Fruit fly (Drosophila melanogaster): ENCODE measurements around the gene CG9147.

Gene CG9147

dm6 chr2L:6098479-6099269 is 32.9 kb downstream of the CG9147 start, which contains the start of gene CG9175 (continued):
- peak; percentile 83 for TF ChIP-seq gro (GFP tag; optimal IDR thresholded peaks at IDR 0.05)
- TF ChIP-seq eyg (GFP tag; optimal IDR thresholded peaks at IDR 0.05): no peak
- no peak for TF ChIP-seq sqz (GFP tag; optimal IDR thresholded peaks at IDR 0.05)
- TF ChIP-seq CG18619 (GFP tag; optimal IDR thresholded peaks at IDR 0.05): peak; percentile 36
- TF ChIP-seq CG1832 (GFP tag; optimal IDR thresholded peaks at IDR 0.05): no peak
- no peak; the same call in 2 of the 3 replicates for TF ChIP-seq jigr1 (GFP tag; IDR thresholded peaks at IDR 0.05)
- peak; percentile 39 for TF ChIP-seq tx (GFP tag; optimal IDR thresholded peaks at IDR 0.05)
- peak; percentile 90 for TF ChIP-seq CG1603 (tag; optimal IDR thresholded peaks at IDR 0.05)
- TF ChIP-seq Bdp1 (GFP tag; optimal IDR thresholded peaks at IDR 0.05): peak; percentile 16
- peak; percentile 23 for TF ChIP-seq wek (GFP tag; optimal IDR thresholded peaks at IDR 0.05)
- TF ChIP-seq CG3281 (GFP tag; optimal IDR thresholded peaks at IDR 0.05): no peak
- peak; percentile 63 for TF ChIP-seq mam (GFP tag; optimal IDR thresholded peaks at IDR 0.05)
- 0 out of 3 replicates have a peak, but pooled peaks have one; percentile 58 for TF ChIP-seq CG11456 (GFP tag; IDR thresholded peaks at IDR 0.05)
- TF ChIP-seq Lim3 (GFP tag; IDR thresholded peaks at IDR 0.05): no peak
- TF ChIP-seq nau (GFP tag; optimal IDR thresholded peaks at IDR 0.05): peak; percentile 17
- TF ChIP-seq CG14441 (GFP tag; IDR thresholded peaks at IDR 0.05): no peak
- TF ChIP-seq TFAM (GFP tag; optimal IDR thresholded peaks at IDR 0.05): no peak
- TF ChIP-seq Nf-YC (tag; optimal IDR thresholded peaks at IDR 0.05): peak; percentile 44
- TF ChIP-seq corto (GFP tag; optimal IDR thresholded peaks at IDR 0.05): no peak
- TF ChIP-seq HmgD (GFP tag; optimal IDR thresholded peaks at IDR 0.05): peak; percentile 73
- peak; percentile 19; the same call in 1 of the 3 replicates for TF ChIP-seq CG17361 (GFP tag; IDR thresholded peaks at IDR 0.05)
- TF ChIP-seq esg (GFP tag; conservative IDR thresholded peaks at IDR 0.05): no peak
- peak; percentile 43 for TF ChIP-seq CG11504 (tag; optimal IDR thresholded peaks at IDR 0.05)
- no peak; the same call in 3 of the 4 replicates for TF ChIP-seq Gug (GFP tag; IDR thresholded peaks at IDR 0.05)
- TF ChIP-seq CG13775 (GFP tag; optimal IDR thresholded peaks at IDR 0.05): peak; percentile 47
- TF ChIP-seq da (GFP tag; optimal IDR thresholded peaks at IDR 0.05): no peak
- TF ChIP-seq sob (GFP tag; IDR thresholded peaks at IDR 0.05): peak; percentile 74
- TF ChIP-seq btn (GFP tag; optimal IDR thresholded peaks at IDR 0.05): no peak
- no peak for TF ChIP-seq Optix (GFP tag; IDR thresholded peaks at IDR 0.05)
- no peak for TF ChIP-seq slou (GFP tag; optimal IDR thresholded peaks at IDR 0.05)
- TF ChIP-seq sna (GFP tag; IDR thresholded peaks at IDR 0.05; ENCODE audit: partially characterized antibody): peak; percentile 96
- TF ChIP-seq crc (GFP tag; optimal IDR thresholded peaks at IDR 0.05): no peak
- peak; percentile 62 for TF ChIP-seq sug (tag; optimal IDR thresholded peaks at IDR 0.05)
- peak; percentile 72 for TF ChIP-seq her (GFP tag; optimal IDR thresholded peaks at IDR 0.05)
- no peak for TF ChIP-seq scrt (GFP tag; optimal IDR thresholded peaks at IDR 0.05)
- no peak for TF ChIP-seq hth (optimal IDR thresholded peaks at IDR 0.05)
- peak; percentile 42 for TF ChIP-seq tap (tag; optimal IDR thresholded peaks at IDR 0.05)
- TF ChIP-seq CG8089 (GFP tag; optimal IDR thresholded peaks at IDR 0.05): no peak
- TF ChIP-seq CG10462 (GFP tag; optimal IDR thresholded peaks at IDR 0.05): peak; percentile 63
- no peak for TF ChIP-seq CG10431 (GFP tag; optimal IDR thresholded peaks at IDR 0.05)
- TF ChIP-seq Hmx (GFP tag; optimal IDR thresholded peaks at IDR 0.05): no peak
- TF ChIP-seq Sox100B (GFP tag; optimal IDR thresholded peaks at IDR 0.05): no peak
- peak; percentile 35 for TF ChIP-seq Sry-β (GFP tag; optimal IDR thresholded peaks at IDR 0.05)
- TF ChIP-seq CG32532 (GFP tag; IDR thresholded peaks at IDR 0.05): peak; percentile 58; the same call in 1 of the 2 replicates
- TF ChIP-seq H15 (GFP tag; IDR thresholded peaks at IDR 0.05): no peak
- no peak for TF ChIP-seq klu (GFP tag; IDR thresholded peaks at IDR 0.05)
- no peak for TF ChIP-seq CG8281 (tag; optimal IDR thresholded peaks at IDR 0.05)
- TF ChIP-seq dimm (GFP tag; IDR thresholded peaks at IDR 0.05): no peak
- no peak for TF ChIP-seq fd102C (GFP tag; optimal IDR thresholded peaks at IDR 0.05)
- peak; percentile 99 for TF ChIP-seq CG42726 (GFP tag; IDR thresholded peaks at IDR 0.05; ENCODE audit: partially characterized antibody)

All from whole organism, embryonic.